Fruit fly (Drosophila melanogaster) whole organism, larva: ENCODE results near the gene Obp83cd.

Source experiments
- noc ChIP-seq: fragments of 200-800 bp; sonication (Bioruptor generic); optimal IDR thresholded peaks from 3 replicates; lab custom pipeline; 2019; ENCODE audit warnings: missing biosample characterization, mild to moderate bottlenecking, missing genetic modification characterization, moderate library complexity

Obp83cd gene

DNA sequence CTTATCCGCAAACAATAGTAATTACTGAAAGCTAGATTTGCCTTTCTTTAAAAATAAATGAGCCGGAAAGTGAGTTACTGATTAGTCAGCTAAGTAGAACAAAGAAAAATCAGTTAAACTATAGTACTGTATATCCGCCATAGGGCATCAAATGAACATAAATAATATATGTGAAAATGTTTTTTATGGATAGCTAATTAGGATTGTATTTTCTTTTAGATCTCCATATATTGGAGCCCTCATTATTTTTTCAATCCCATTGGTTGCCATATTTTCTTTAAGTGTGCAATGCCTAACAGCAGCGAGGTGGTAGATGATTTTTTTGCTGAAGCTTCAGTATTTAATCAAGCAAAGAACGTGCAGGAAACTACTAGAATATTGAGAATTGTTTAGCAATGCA, at the start of gene Obp83cd:
Gene Obp83cd (plus strand): TSS at position 343 of the 400 bp plus-strand sequence.
- peak; percentile 53 for TF ChIP-seq noc (tag; lab: Kevin White, UChicago)

DNA sequence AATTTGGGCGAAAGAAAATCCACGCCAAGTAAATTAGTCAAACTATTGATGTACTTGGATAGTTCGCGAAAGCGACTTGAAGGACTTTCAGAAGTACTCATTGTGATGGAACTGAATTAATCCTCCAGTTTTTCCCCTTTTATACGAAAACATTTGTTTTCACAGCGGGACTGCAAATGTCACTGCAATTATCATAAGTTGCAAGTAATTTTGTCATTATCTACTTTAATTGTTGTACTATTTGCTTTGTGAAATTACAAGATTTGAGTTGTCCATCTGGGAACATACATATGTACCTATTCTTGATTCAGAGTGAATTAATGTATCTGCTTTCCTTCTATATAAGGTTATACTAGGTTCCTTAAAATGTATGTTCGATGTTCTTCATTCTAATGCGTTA, 29.8 kb upstream of the Obp83cd start, which contains the start of gene Or83c:
Gene Or83c (minus strand): TSS at position 101 of the 400 bp plus-strand sequence.
- TF ChIP-seq noc (tag; lab: Kevin White, UChicago): no peak

DNA sequence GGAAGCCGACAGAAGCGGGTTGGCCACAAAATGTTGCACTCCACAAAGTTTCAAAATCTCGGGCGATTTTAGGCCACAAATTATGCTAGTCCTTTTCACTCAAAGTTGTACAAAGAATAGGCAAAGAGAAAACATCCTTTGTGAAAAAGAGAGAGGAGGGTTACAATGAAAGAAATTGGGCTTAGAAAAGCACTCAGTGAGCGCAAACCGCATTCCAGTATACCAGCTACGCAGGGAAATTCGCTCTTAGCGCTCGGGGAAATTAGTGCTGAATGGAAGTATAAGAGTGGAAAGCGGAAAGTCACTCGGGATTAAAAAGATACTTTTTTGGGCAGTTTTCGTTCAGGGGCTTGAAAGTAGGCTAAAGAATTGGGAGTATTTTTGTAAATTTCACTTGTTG, 25.8 kb upstream of the Obp83cd start:
- no peak for TF ChIP-seq noc (tag; lab: Kevin White, UChicago)

DNA sequence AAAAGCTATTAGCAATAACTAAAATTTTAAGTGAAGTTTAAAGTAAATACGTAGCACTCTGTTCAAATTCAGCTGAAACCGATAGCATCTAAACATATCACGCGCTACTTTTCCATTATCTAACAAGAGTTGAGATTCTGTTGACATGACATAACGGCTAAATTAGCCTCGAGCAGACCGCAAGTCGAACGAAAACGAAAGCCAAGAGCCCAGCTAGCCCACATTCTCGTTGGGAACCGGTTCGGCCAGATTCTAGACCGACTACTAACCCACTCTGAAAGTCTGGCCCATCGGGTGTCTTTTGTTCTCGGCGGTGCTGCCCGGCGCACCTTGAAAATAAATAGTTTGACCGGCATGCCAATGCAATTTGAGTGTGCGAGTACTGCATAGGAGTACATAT, 10.9 kb upstream of the Obp83cd start:
- no peak for TF ChIP-seq noc (tag; lab: Kevin White, UChicago)

DNA sequence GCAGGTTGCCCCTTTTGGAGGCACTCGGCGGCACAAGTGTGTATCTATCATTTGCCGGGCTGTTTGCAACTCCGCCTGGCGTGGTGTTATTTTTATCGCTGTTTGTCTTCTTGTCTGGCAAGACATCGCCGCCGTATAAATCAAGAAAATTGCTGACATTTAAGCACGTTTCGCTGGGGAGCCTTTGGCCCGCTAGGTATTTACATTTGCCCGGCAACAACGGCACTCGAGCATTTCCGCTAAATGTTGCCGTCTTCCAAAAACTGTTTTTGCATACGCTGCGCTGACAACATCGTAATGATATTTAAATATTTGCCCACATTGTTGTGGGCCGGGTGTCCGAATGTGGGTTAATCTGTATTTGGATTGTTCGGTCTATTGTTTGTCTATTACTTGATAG, 9.6 kb upstream of the Obp83cd start:
- no peak for TF ChIP-seq noc (tag; lab: Kevin White, UChicago)

DNA sequence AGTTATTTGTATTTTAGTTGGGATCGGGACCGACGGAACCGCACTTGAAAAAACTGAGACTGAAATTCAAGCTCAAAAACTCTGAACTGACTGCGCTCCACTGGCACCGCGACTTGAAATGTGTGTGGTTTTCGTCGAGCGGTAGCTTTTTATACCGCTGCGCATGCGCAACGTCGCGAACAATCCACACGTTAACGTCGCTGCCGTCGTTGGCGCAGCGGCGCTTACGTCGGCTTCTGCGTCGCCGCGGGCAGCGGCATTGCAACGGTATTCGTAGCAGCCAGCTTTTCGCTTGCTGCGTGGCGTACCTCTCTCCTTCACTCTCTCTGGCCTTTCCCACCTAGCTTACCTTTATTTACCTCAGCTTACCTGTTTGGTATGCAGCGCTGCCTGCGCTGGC, 7.2 kb upstream of the Obp83cd start, which contains the start of gene Gasp:
Gene Gasp (minus strand): TSS at position 124 of the 400 bp plus-strand sequence.
- no peak for TF ChIP-seq noc (tag; lab: Kevin White, UChicago)

DNA sequence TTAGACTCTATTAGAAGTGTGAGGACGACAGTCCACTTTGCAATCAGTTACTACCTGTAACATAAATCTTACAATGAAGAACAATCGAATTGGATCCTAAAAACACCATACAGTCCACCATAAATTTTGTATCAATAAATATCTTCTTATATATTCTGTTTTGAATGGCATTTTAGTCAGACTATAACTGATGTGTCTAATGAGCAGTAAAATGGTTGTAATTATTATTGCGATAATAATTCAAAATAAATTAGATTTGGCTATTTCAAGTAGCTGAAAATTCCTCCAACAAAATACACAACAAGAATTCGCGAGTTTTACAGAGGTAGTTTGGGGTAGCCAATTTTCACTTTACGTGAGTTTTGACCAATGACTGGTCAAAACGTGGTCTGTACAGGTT, 5.6 kb upstream of the Obp83cd start:
- no peak for TF ChIP-seq noc (tag; lab: Kevin White, UChicago)

DNA sequence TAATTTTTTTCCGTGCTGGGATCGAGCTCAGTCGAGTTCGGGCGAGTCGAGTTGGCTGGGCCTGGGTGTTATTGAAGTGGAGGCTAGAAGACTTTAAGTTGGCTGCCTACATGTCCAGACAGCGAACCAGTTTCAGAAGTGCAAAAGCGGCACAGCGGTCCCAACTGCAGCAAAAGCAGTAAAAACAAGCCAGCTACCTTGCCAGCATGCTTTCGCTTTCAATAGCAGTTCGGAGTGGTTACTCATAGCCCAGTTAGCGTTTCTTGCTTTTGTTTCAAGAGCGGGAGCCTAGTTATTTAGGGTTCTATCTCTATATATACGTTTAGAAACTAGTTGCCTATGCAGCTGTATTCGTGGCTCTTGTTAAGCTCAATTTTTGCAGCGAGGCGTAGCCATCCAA, 5.2 kb upstream of the Obp83cd start:
- no peak for TF ChIP-seq noc (tag; lab: Kevin White, UChicago)

DNA sequence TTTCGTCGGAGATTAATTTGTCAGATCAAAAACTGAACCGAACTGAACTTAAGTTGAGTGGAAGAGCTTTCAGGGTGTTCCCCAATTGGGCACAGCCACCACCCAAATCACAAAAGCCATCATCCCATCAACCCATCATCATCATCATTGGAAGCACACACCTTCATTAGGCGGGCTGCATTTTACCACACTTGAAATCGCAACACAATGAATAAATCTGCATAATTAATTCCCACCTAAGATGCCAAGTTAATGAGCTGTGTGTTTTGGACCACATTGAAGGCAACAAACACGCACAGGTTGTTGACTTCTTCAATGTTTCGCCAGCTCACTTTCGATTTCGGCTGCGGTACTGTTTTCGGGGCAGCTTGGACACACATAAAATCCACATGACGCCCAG, 2.8 kb upstream of the Obp83cd start:
- TF ChIP-seq noc (tag; lab: Kevin White, UChicago): no peak

DNA sequence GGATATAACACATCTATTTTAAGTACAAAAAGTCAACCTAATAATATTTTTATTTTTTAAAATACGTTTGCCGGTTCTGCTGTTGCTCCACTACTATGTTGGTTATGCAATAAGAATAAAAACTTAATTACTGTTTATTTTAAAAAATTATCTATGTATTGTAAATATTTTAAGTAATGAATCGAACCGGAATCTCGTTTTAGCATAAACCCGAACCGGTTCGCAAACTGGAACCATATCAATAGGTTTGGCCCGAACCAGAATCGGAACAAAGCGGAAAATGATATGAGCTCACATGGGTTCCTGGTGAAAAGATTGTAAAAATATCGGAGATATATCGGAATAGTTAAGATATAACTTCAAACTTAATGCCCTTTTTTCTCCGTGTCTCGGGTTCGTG, 1.2 kb upstream of the Obp83cd start:
- no peak for TF ChIP-seq noc (tag; lab: Kevin White, UChicago)

DNA sequence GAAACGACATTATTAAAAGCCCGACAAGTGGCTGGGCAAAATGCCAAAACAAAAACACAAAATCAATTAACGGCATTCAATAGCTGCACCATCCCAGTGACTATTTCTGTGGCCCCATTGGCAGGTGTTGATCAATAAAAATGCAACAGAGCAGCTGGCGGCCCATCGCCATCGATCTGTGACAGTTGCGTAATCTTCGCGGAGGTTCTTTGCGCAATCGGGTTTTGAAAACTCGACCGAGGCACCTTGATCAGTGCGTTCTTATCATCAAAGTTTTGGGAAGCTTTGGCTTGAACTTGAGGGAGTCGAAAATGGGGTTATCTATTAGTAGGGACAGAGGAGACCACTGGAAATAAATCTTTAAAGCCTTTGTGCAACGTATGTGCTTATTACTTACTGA, 581 bp upstream of the Obp83cd start:
- no peak for TF ChIP-seq noc (tag; lab: Kevin White, UChicago)

DNA sequence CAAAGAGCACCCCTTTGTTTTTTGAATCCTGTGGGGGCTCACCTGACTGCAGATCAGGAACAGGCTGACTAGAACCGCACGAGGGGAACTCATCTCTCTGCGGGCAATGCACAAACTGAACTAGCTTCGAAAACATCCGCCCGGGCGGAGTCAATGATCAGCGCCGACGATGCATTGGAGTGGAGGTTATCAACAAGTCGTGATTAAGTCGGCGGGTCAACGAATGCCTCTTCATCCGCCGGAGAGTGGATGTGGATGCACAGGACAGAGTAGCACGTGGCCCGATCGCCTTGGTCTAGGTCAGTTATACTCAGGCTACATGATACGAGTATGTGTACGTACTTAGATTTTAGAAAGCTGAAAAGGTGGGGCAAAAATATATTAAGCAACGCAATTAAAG, 3.0 kb downstream of the Obp83cd start, which contains the start of gene Obp83ef:
Gene Obp83ef (minus strand): TSS at position 119 of the 400 bp plus-strand sequence.
- TF ChIP-seq noc (tag; lab: Kevin White, UChicago): no peak

DNA sequence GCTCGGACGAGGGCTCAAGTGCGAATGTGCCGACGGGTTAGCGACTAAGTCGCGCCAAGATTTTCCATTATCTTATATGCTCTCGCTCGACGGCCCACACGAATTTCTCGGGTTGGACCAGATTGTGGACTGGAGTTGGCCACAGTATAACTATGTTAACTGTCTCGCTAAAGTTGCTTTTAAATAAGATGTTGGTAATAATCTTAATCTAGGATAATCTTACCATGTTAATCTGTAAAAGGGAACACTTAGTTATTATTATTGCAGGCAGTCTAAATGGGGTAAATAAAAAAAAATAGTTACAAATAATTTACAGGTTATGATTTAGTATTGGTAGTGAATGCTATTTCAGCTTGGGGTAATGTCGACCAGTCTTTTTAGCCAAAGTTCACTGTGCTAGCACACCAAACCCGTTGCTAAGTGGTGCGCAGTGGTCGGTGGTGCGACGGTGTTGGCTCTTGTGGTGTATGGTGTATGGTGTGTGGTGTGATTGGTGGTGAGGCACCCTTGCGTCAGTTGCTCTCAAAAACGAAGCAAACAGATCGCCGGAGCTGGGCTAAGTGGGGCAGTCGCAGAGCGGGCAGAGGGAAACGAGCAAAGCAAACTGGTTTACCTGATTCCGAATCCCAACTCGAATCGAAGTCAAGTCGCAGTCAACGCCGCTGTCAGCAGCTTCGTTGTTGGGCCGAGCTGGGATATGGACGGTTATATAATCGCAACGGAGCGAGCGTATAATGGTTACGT, 4.5 kb downstream of the Obp83cd start, which contains the start of gene Obp83g:
Gene Obp83g (minus strand): TSS at position 51 of the 744 bp plus-strand sequence.
- peak; percentile 77 for TF ChIP-seq noc (tag; lab: Kevin White, UChicago)

DNA sequence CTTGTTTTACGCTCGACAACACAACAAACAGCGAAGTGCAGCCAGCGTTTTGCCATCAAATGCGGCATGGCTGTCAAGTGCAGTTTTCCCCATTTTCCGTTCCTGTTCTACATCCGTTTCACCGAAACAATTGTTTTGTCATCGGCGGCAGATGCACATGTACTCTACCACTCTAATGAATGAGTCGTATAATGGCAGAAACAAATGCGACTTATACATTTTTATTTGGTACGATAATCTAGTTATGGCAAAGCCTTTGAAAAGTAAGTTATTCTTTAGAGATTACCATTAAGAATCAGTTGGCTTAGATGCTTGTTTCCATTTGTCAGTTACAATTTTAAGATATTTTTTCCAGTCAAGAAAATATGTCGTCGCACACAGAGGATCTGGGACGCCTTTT, 14.4 kb downstream of the Obp83cd start, which contains the start of gene Vha14-2:
Gene Vha14-2 (plus strand): TSS at position 301 of the 400 bp plus-strand sequence.
- no peak for TF ChIP-seq noc (tag; lab: Kevin White, UChicago)

DNA sequence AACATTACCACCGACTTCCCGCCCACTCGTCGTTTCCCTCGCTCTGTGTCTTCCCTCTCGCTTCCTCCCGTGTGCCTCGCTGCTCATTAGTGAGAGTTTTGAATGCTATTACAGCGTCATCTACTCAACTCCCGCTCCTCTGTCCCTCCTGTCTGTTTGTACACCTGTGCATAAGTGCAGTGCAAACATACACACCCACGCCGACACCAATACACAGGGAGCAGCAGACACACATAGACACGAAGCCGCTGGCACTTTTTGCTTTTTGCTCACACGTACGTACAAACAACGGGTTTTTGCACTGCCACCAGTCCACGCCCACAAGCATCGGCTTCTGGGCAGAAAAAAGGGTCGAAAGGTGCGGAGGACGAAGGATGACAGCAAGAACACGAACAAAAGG, 33.8 kb downstream of the Obp83cd start:
- no peak for TF ChIP-seq noc (tag; lab: Kevin White, UChicago)

DNA sequence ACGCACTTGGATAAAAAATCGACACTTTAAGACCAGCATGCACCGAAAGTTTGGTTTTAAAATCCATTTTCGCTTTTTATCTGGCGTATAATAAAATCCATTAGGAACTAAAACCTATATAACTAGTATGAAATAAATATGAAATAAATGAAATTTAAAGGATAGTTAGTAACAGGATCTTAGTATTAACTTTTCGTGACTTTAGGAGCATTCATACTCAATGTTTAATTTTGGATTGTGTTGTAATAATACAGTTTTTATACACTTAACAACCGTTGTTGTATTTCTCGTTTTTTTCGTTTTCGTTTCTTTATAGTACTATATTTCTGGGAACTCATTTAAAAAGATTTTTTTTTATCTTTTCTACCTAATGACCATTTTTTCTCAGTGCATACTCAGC, 41.2 kb downstream of the Obp83cd start:
- no peak for TF ChIP-seq noc (tag; lab: Kevin White, UChicago)

DNA sequence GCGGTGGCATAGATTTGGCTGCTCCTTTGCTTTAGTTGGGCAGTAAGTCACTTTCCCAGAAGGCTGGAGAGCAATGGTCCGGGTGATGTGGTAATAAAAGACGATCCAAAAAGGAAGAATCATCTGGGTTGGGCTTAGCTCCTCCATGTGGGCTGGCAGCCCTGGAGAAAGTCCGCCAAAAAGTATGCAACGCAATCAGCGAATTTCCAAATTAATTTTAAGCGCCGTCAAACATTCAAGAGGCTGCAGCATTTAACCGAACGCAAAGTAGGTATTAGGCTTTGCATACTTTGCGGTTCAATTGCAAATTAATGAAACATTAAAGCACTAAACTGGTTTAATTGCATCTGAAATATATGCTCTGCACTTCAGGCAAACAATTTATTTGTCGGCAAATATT, 41.7 kb downstream of the Obp83cd start:
- no peak for TF ChIP-seq noc (tag; lab: Kevin White, UChicago)
